Worm (Caenorhabditis elegans): ENCODE data around the gene F21C10.19.

The F21C10.19 gene

ce11 chrV:9125345-9125744 lies 5.5 kb upstream of the F21C10.19 start, which contains the start of gene F21C10.5:
Gene F21C10.5, plus strand, starts transcription at chrV:9125645.
- TF ChIP-seq fkh-10 (GFP tag; optimal IDR thresholded peaks at IDR 0.05): no peak
- TF ChIP-seq mdt-29 (GFP tag; IDR thresholded peaks at IDR 0.05): no peak
- no peak for TF ChIP-seq ceh-62 (tag; optimal IDR thresholded peaks at IDR 0.05)
- TF ChIP-seq ces-1 (GFP tag; optimal IDR thresholded peaks at IDR 0.05): no peak
- no peak for TF ChIP-seq skn-1 (tag; optimal IDR thresholded peaks at IDR 0.05)
- TF ChIP-seq R02D3.7 (tag; optimal IDR thresholded peaks at IDR 0.05): no peak
- TF ChIP-seq dmd-8 (GFP tag; IDR thresholded peaks at IDR 0.05): no peak
- TF ChIP-seq D1046.2 (GFP tag; IDR thresholded peaks at IDR 0.05): no peak

ce11 chrV:9126316-9126715 lies 4.5 kb upstream of the F21C10.19 start, which contains the start of gene F21C10.4:
Gene F21C10.4, plus strand, starts transcription at chrV:9126616.
- TF ChIP-seq F49E8.2 (tag; optimal IDR thresholded peaks at IDR 0.05; ENCODE audit: borderline replicate concordance) (no peak), cey-2 (tag; optimal IDR thresholded peaks at IDR 0.05; ENCODE audit: borderline replicate concordance, insufficient read depth) (no peak), mxl-3 (GFP tag; optimal IDR thresholded peaks at IDR 0.05) (no peak), lin-39 (tag; optimal IDR thresholded peaks at IDR 0.05) (no peak), dmd-9 (GFP tag; IDR thresholded peaks at IDR 0.05) (no peak), tra-1 (GFP tag; IDR thresholded peaks at IDR 0.05) (no peak), sdz-12 (GFP tag; optimal IDR thresholded peaks at IDR 0.05) (no peak), dmd-8 (GFP tag; IDR thresholded peaks at IDR 0.05) (no peak), egl-43 (GFP tag; IDR thresholded peaks at IDR 0.05) (no peak), ztf-11 (tag; optimal IDR thresholded peaks at IDR 0.05) (no peak)

- TF ChIP-seq madf-9 (GFP tag; conservative IDR thresholded peaks at IDR 0.05): no peak
- peak; percentile 13 for TF ChIP-seq aha-1 (tag)
Observed at ce11 chrV:9127773-9128172, 3.1 kb upstream of the F21C10.19 start, which contains the start of gene F21C10.3. Gene F21C10.3, plus strand, starts transcription at chrV:9128073.

- TF ChIP-seq hlh-30 (tag; optimal IDR thresholded peaks at IDR 0.05; ENCODE audit: insufficient read depth): peak; percentile 86
- peak; percentile 44 for TF ChIP-seq ces-1 (GFP tag; optimal IDR thresholded peaks at IDR 0.05)
- TF ChIP-seq arid-1 (GFP tag; conservative IDR thresholded peaks at IDR 0.05): no peak
- no peak for TF ChIP-seq nhr-102 (tag; optimal IDR thresholded peaks at IDR 0.05)
- TF ChIP-seq nhr-42 (GFP tag; IDR thresholded peaks at IDR 0.05): no peak
- peak; percentile 45; the same call in 1 of the 2 replicates for TF ChIP-seq snpc-1.2 (GFP tag; IDR thresholded peaks at IDR 0.05)
- no peak for TF ChIP-seq F49E8.2 (tag; optimal IDR thresholded peaks at IDR 0.05; ENCODE audit: borderline replicate concordance)
- peak; percentile 15 for TF ChIP-seq fkh-10 (GFP tag; optimal IDR thresholded peaks at IDR 0.05)
- TF ChIP-seq lin-13 (GFP tag; optimal IDR thresholded peaks at IDR 0.05): no peak
- TF ChIP-seq mdl-1 (tag; optimal IDR thresholded peaks at IDR 0.05): peak; percentile 64 to 93
- TF ChIP-seq madf-5 (GFP tag; IDR thresholded peaks at IDR 0.05): no peak
- no peak for TF ChIP-seq gei-8 (GFP tag; optimal IDR thresholded peaks at IDR 0.05)
- TF ChIP-seq jun-1 (tag; optimal IDR thresholded peaks at IDR 0.05): no peak
- TF ChIP-seq hlh-11 (tag; optimal IDR thresholded peaks at IDR 0.05): no peak
- TF ChIP-seq F37D6.2 (tag; optimal IDR thresholded peaks at IDR 0.05): peak; percentile 11
- TF ChIP-seq nhr-11 (tag; optimal IDR thresholded peaks at IDR 0.05): peak; percentile 84
- no peak for TF ChIP-seq daf-12 (tag; optimal IDR thresholded peaks at IDR 0.05)
- TF ChIP-seq lsy-2 (tag; optimal IDR thresholded peaks at IDR 0.05): no peak
- TF ChIP-seq nhr-237 (tag; optimal IDR thresholded peaks at IDR 0.05): no peak
- TF ChIP-seq ctbp-1 (GFP tag; IDR thresholded peaks at IDR 0.05): peak; percentile 70; the same call in 1 of the 2 replicates
- TF ChIP-seq nhr-10 (tag; optimal IDR thresholded peaks at IDR 0.05): no peak
- no peak for TF ChIP-seq F44E2.7 (GFP tag; IDR thresholded peaks at IDR 0.05)
- no peak for TF ChIP-seq unc-62 (GFP tag; optimal IDR thresholded peaks at IDR 0.05 in 1 of 2)
- TF ChIP-seq unc-62 (tag; optimal IDR thresholded peaks at IDR 0.05): no peak
- TF ChIP-seq dmd-6 (GFP tag; IDR thresholded peaks at IDR 0.05): peak; percentile 41; the same call in 1 of the 2 replicates
- no peak for TF ChIP-seq cey-2 (tag; optimal IDR thresholded peaks at IDR 0.05; ENCODE audit: borderline replicate concordance, insufficient read depth)
- TF ChIP-seq madf-9 (GFP tag; conservative IDR thresholded peaks at IDR 0.05): no peak
- TF ChIP-seq ZK546.5 (tag; optimal IDR thresholded peaks at IDR 0.05): no peak
- TF ChIP-seq fos-1 (tag; optimal IDR thresholded peaks at IDR 0.05): no peak
- TF ChIP-seq ceh-28 (tag; optimal IDR thresholded peaks at IDR 0.05): no peak
- TF ChIP-seq ZK337.2 (GFP tag; IDR thresholded peaks at IDR 0.05): no peak
- no peak for TF ChIP-seq nhr-25 (tag; optimal IDR thresholded peaks at IDR 0.05; ENCODE audit: borderline replicate concordance, insufficient read depth)
Observed at ce11 chrV:9128562-9128961, 2.3 kb upstream of the F21C10.19 start.
